Worm (Caenorhabditis elegans): ENCODE results near the gene clik-1.

DNA sequence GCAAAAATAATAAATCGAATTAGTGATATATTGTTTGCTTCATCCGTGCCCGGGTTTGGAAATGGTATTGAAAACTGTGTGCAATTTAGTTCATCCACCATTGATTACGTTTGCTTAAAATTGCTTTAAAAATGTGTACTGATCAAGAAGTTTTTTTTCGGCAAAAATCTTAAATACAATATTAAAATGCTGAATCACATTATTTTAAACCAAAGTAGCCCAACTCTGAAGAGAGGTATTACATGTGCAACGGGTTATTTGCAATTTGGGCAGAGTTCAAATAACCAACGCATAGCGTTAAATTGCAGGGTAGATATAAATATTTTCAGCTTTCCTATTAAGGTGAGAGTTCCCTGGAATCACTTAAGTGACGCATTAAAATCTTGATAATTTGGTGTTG lies 48.7 kb upstream of the clik-1 start, which contains the start of gene dmsr-14:
- TF ChIP-seq tbx-11 (GFP tag; IDR thresholded peaks at IDR 0.05) (no peak), ama-1 (optimal IDR thresholded peaks at IDR 0.05) (no peak), hmbx-1 (tag; optimal IDR thresholded peaks at IDR 0.05) (no peak), tra-4 (tag; optimal IDR thresholded peaks at IDR 0.05) (no peak), ets-7 (tag; optimal IDR thresholded peaks at IDR 0.05) (no peak), flt-1 (GFP tag; IDR thresholded peaks at IDR 0.05) (no peak), sea-1 (GFP tag; conservative IDR thresholded peaks at IDR 0.05) (no peak)

Data from whole organism, early embryonic.